Fruit fly (Drosophila melanogaster): ENCODE measurements around the gene Msh6.
A peak's percentile ranks its signal among the peaks of the same experiment; 100 is the strongest.

The Msh6 gene

DNA sequence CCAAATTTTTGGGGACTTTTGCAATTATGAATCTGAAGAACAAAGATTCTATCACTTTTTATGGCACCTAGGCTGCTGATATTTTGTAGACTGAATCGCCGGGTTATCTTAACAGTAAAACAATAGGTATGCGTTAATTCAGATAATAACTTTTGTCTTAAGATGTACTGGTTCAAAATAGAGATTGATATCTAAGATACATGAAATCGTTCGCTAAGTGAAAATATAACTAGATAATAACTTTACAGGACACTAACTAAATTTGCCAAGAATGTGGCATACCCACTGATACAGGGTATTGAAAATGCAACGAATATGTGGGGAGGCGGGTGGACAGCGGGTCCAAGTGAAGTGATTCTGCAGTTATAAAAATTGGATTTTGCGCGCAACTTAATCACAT is 33.8 kb upstream of the Msh6 start:
- peak; percentile 1 for TF ChIP-seq CG17806 (tag; optimal IDR thresholded peaks at IDR 0.05)
- peak; percentile 27 for TF ChIP-seq CG14655 (GFP tag; optimal IDR thresholded peaks at IDR 0.05)
- TF ChIP-seq CG15710 (tag; optimal IDR thresholded peaks at IDR 0.05) = no peak
- peak; percentile 22 for TF ChIP-seq CG8159 (tag; optimal IDR thresholded peaks at IDR 0.05)
- TF ChIP-seq CG4496 (GFP tag; IDR thresholded peaks at IDR 0.05) = no peak

DNA sequence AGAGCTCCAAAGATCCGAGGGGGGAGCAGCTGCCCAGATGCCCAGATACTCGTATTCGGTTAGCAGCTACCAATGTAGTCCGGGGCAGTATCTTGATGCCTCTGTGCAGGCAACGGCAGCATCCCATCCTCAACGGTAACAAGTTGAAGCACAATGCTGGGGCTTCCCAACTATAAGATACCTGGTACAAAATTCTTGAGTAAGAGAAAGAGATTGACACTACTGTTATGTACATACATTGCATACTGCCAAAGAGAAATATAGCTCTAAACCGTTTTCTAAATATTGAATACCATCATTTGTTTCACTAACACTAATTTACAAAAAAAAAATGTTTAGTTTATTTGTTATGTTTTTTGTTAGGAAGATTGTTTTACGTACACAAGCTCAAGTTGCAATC is 31.3 kb upstream of the Msh6 start:
- TF ChIP-seq CG34367 (tag; optimal IDR thresholded peaks at IDR 0.05) = no peak
- TF ChIP-seq CG10348 (GFP tag; IDR thresholded peaks at IDR 0.05) = no peak
- no peak for TF ChIP-seq CG32121 (GFP tag; IDR thresholded peaks at IDR 0.05)
- no peak for TF ChIP-seq CG17806 (tag; optimal IDR thresholded peaks at IDR 0.05)
- TF ChIP-seq CG8301 (tag; optimal IDR thresholded peaks at IDR 0.05) = peak; percentile 37
- peak; percentile 51 for TF ChIP-seq CG14655 (GFP tag; optimal IDR thresholded peaks at IDR 0.05)
- no peak for TF ChIP-seq CG9948 (tag; optimal IDR thresholded peaks at IDR 0.05)
- no peak for TF ChIP-seq Pif1B (GFP tag; optimal IDR thresholded peaks at IDR 0.05)
- TF ChIP-seq Ets98B (GFP tag; IDR thresholded peaks at IDR 0.05) = no peak
- peak; percentile 1 for TF ChIP-seq CG8159 (tag; optimal IDR thresholded peaks at IDR 0.05)

DNA sequence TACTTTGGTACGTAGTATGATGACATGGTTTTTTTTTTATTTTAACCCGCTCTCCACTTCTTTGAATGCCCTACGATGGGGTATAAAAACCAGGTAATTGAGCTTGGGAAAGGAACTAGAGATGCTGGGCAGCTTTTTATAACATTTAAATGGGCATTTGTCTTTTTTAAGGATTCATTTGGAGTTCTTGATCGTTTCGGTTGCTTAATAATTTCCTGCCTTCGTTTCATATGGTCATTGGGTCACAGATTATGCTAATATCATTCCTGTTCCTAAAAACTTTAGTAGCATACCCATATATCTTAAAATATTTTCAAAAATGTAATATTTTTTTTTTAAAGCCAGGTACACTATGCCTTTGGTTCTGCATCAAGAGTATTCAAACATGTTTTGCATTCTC is 30.4 kb upstream of the Msh6 start:
- TF ChIP-seq Snoo (tag; optimal IDR thresholded peaks at IDR 0.05) (peak; percentile 28), CG12605 (GFP tag; IDR thresholded peaks at IDR 0.05) (no peak), fd96Ca (GFP tag; IDR thresholded peaks at IDR 0.05) (no peak), CG14655 (GFP tag; optimal IDR thresholded peaks at IDR 0.05) (peak; percentile 41), CG9948 (tag; optimal IDR thresholded peaks at IDR 0.05) (peak; percentile 19), CG10348 (GFP tag; IDR thresholded peaks at IDR 0.05) (no peak), CG8159 (tag; optimal IDR thresholded peaks at IDR 0.05) (peak; percentile 16)

DNA sequence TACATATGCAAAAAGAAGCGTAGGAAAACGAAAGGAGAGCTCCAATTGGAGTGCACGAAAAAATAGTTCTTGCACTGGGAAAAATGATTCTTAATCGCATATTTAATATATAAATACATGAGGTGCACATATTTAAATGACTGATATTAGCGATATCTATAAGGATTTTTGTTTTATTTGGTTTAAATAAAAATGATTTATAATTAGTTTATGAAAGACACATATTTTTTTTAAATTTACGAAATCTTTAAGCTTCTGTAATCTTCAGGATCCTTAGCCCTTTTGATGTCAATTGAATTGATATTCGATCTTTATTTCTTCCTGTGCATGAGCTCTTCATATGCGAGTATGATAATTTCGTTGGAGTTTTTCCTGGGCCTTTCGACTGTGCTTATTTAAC is 29.4 kb upstream of the Msh6 start:
- TF ChIP-seq CG15710 (tag; optimal IDR thresholded peaks at IDR 0.05) (peak; percentile 27), CG34367 (tag; optimal IDR thresholded peaks at IDR 0.05) (no peak), Pif1B (GFP tag; optimal IDR thresholded peaks at IDR 0.05) (peak; percentile 36), CG12605 (GFP tag; IDR thresholded peaks at IDR 0.05) (no peak), CG32121 (GFP tag; IDR thresholded peaks at IDR 0.05) (no peak), EcR (GFP tag; optimal IDR thresholded peaks at IDR 0.05) (no peak), CG10348 (GFP tag; IDR thresholded peaks at IDR 0.05) (no peak), Snoo (tag; optimal IDR thresholded peaks at IDR 0.05) (no peak), Pif1A (GFP tag; optimal IDR thresholded peaks at IDR 0.05) (peak; percentile 48), CG17806 (tag; optimal IDR thresholded peaks at IDR 0.05) (peak; percentile 24), CG8301 (tag; optimal IDR thresholded peaks at IDR 0.05) (peak; percentile 67), fd96Ca (GFP tag; IDR thresholded peaks at IDR 0.05) (no peak), CG14655 (GFP tag; optimal IDR thresholded peaks at IDR 0.05) (peak; percentile 79), CG4496 (GFP tag; IDR thresholded peaks at IDR 0.05) (no peak), gl (tag; optimal IDR thresholded peaks at IDR 0.05) (no peak), CG8159 (tag; optimal IDR thresholded peaks at IDR 0.05) (peak; percentile 14), CG9948 (tag; optimal IDR thresholded peaks at IDR 0.05) (peak; percentile 76), D1 (tag; optimal IDR thresholded peaks at IDR 0.05) (peak; percentile 51)

DNA sequence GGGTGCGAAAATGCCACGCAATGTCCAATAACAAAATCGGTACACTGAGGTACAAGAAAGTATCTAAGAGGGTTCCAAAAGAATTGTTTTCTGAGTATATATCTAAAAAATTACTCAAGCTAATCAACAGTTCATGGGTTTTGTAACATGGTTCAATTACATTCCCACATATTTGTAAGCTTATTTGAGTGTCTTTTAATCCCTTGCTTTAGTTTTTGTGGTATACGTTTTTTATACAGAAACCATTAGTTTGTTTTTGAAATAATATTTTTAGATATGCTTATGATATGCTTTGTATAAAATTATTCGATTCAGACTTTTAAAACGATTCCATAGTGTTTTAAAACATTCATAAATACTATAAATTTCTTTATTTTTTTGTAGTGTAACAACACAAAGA is 22.5 kb upstream of the Msh6 start:
- peak; percentile 58 for TF ChIP-seq CG15710 (tag; optimal IDR thresholded peaks at IDR 0.05)
- TF ChIP-seq CG34367 (tag; optimal IDR thresholded peaks at IDR 0.05) = peak; percentile 26
- TF ChIP-seq rn (GFP tag; IDR thresholded peaks at IDR 0.05) = no peak
- peak; percentile 56 for TF ChIP-seq CG17806 (tag; optimal IDR thresholded peaks at IDR 0.05)
- peak; percentile 17 for TF ChIP-seq D1 (tag; optimal IDR thresholded peaks at IDR 0.05)
- no peak for TF ChIP-seq CG12605 (GFP tag; IDR thresholded peaks at IDR 0.05)
- peak; percentile 60 for TF ChIP-seq CG8159 (tag; optimal IDR thresholded peaks at IDR 0.05)
- TF ChIP-seq Pif1A (GFP tag; optimal IDR thresholded peaks at IDR 0.05) = peak; percentile 50
- peak; percentile 38 for TF ChIP-seq Snoo (tag; optimal IDR thresholded peaks at IDR 0.05)
- peak; percentile 25 for TF ChIP-seq CG8301 (tag; optimal IDR thresholded peaks at IDR 0.05)
- TF ChIP-seq Pif1B (GFP tag; optimal IDR thresholded peaks at IDR 0.05) = peak; percentile 45
- TF ChIP-seq gl (tag; optimal IDR thresholded peaks at IDR 0.05) = no peak
- TF ChIP-seq CG9948 (tag; optimal IDR thresholded peaks at IDR 0.05) = peak; percentile 72
- TF ChIP-seq CG14655 (GFP tag; optimal IDR thresholded peaks at IDR 0.05) = peak; percentile 70

DNA sequence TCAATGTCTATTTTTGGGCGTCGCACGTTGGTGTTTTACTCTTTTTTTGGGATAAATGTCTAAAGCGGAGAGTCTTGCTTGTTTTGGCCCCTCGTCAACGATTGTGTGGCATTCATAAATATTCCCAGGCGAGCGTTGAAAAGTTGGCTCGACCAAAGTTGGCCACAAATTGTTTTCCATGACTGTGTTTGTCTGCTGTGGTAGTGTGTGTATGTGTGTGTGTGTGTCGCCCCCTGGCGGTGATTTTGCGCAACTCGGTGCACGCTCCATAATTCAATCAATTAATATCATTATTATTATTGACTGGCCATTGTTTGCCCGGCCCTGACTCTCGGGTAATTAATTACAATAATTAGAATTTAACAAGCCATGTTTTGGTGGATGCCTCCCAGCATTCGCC is 20.3 kb upstream of the Msh6 start:
- TF ChIP-seq Pif1A (GFP tag; optimal IDR thresholded peaks at IDR 0.05) (no peak), gl (tag; optimal IDR thresholded peaks at IDR 0.05) (no peak), rn (GFP tag; IDR thresholded peaks at IDR 0.05) (no peak), CG14655 (GFP tag; optimal IDR thresholded peaks at IDR 0.05) (no peak), CG8159 (tag; optimal IDR thresholded peaks at IDR 0.05) (no peak), fd96Ca (GFP tag; IDR thresholded peaks at IDR 0.05) (0 out of 3 replicates have a peak, but pooled peaks have one; percentile 30), Ets98B (GFP tag; IDR thresholded peaks at IDR 0.05) (no peak), Pif1B (GFP tag; optimal IDR thresholded peaks at IDR 0.05) (no peak)

DNA sequence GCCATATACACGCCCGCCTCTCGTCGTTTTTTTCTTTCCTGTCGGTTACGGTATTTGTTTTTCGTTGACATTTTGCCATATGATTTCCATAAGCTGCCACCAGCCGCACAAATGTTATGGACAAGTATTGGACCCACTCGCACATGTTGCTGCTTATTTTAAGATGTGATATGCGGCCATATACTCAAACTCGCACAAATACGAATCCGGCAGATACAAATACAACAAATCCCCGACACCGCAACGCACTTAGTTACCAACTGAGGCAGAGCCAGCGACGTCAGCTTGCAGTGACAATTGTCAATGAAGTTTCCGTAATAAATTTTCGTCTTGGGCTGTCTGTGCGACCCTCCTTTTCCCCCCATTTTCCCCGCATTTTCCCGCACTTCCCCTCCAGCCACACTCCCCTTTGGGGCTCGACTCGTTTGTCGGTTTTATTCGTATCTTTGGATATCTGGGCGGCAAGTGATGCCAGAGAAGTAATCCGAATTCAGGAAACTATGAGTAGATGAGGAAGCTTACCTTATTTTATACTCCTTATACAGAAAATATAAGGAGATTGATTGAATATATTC is 18.4 kb upstream of the Msh6 start:
- TF ChIP-seq CG4496 (GFP tag; IDR thresholded peaks at IDR 0.05) (no peak), CG13204 (GFP tag; optimal IDR thresholded peaks at IDR 0.05) (no peak), CG32121 (GFP tag; IDR thresholded peaks at IDR 0.05) (0 out of 2 replicates have a peak, but pooled peaks have one; percentile 8), fd96Ca (GFP tag; IDR thresholded peaks at IDR 0.05) (0 out of 3 replicates have a peak, but pooled peaks have one; percentile 10)

All from whole organism, pupa.